Fruit fly (Drosophila melanogaster) S2 (cell line): ENCODE data around the gene CG31029.

Experiments used
- CG8478 ChIP-seq: fragments of >200 bp; optimal IDR thresholded peaks from 2 replicates; lab custom pipeline; 2018
- CTCF ChIP-seq, 2 experiments: fragments of >200 bp; optimal IDR thresholded peaks; 2 replicates each; lab custom pipeline; 2018

- TF ChIP-seq CG8478 (lab: Kevin White, UChicago) (no peak), CTCF (optimal IDR thresholded peaks at IDR 0.05; lab: Kevin White, UChicago) (no peak)
Measured at dm6 chr3R:30176314-30176713, 44.1 kb upstream of the CG31029 start.
